Worm (Caenorhabditis elegans) whole organism, L1 larva: ENCODE measurements around the gene Y66D12A.19.

Experiments used
- C34B4.2 ChIP-seq: sonication (generic microtip); optimal IDR thresholded peaks from 2 replicates; lab custom pipeline; 2017; ENCODE audit warnings: mild to moderate bottlenecking, missing genetic modification characterization, missing compliant biosample characterization
- F16B12.6 ChIP-seq: fragments of 150-350 bp; optimal IDR thresholded peaks from 2 replicates; lab custom pipeline; 2014; ENCODE audit warnings: missing biosample characterization, missing genetic modification characterization
- aha-1 ChIP-seq: fragments of 150-350 bp; optimal IDR thresholded peaks from 2 replicates; lab custom pipeline; 2014; ENCODE audit warnings: missing biosample characterization, missing genetic modification characterization
- aly-2 ChIP-seq: fragments of 150-350 bp; optimal IDR thresholded peaks from 2 replicates; lab custom pipeline; 2014; ENCODE audit warnings: missing biosample characterization, missing genetic modification characterization
- blmp-1 ChIP-seq: fragments of 150-350 bp; optimal IDR thresholded peaks from 2 replicates; lab custom pipeline; 2014; ENCODE audit warnings: missing biosample characterization, missing genetic modification characterization
- ceh-8 ChIP-seq: fragments of 200-800 bp; sonication (Bioruptor generic); optimal IDR thresholded peaks from 2 replicates; lab custom pipeline; 2018; ENCODE audit warnings: mild to moderate bottlenecking, missing genetic modification characterization, moderate library complexity, missing compliant biosample characterization
- ces-1 ChIP-seq: fragments of 150-350 bp; optimal IDR thresholded peaks from 2 replicates; lab custom pipeline; 2014; ENCODE audit warnings: missing biosample characterization, missing genetic modification reagents, missing genetic modification characterization
- dpl-1 ChIP-seq, 3 experiments: fragments of 150-350 bp in 2 of 3; sonication (generic microtip) in 1 of 3; optimal IDR thresholded peaks; 2 replicates each; lab custom pipeline; 2014 to 2017; ENCODE audit warnings: missing biosample characterization in 3 of 3, missing genetic modification characterization in 3 of 3, missing genetic modification reagents in 3 of 3
- efl-1 ChIP-seq, 4 experiments: fragments of 150-350 bp; optimal IDR thresholded peaks in 3 of 4; peaks in 1 of 4; 1 replicate in 1 of 4; 2 replicates in 3 of 4; lab custom pipeline; 2014; ENCODE audit warnings: missing biosample characterization in 2 of 4, missing genetic modification characterization in 2 of 4, missing genetic modification reagents in 2 of 4
- efl-3 ChIP-seq: fragments of 200-800 bp; sonication (Bioruptor generic); optimal IDR thresholded peaks from 2 replicates; lab custom pipeline; 2018; ENCODE audit warnings: mild to moderate bottlenecking, missing genetic modification characterization, missing compliant biosample characterization
- egl-27 ChIP-seq, 2 experiments: fragments of 150-350 bp in 1 of 2; sonication (generic microtip); optimal IDR thresholded peaks; 3 replicates each; lab custom pipeline; 2017 to 2018; ENCODE audit warnings: missing biosample characterization in 2 of 2, missing genetic modification characterization in 2 of 2, missing genetic modification reagents in 2 of 2
- fos-1 ChIP-seq: fragments of 150-350 bp; optimal IDR thresholded peaks from 2 replicates; lab custom pipeline; 2014; ENCODE audit warnings: missing biosample characterization, missing genetic modification characterization
- hpl-2 ChIP-seq: fragments of 150-350 bp; optimal IDR thresholded peaks from 2 replicates; lab custom pipeline; 2014; ENCODE audit warnings: missing biosample characterization, missing genetic modification reagents, missing genetic modification characterization
- isw-1 ChIP-seq: fragments of 200-800 bp; sonication (Bioruptor generic); IDR thresholded peaks from 2 replicates; pipeline ENCODE4 v1.3.6; 2022; ENCODE audit warnings: missing genetic modification characterization, missing compliant biosample characterization
- jun-1 ChIP-seq: fragments of 150-350 bp; optimal IDR thresholded peaks from 2 replicates; lab custom pipeline; 2014; ENCODE audit warnings: missing biosample characterization, missing genetic modification reagents, missing genetic modification characterization
- lin-13 ChIP-seq: fragments of 150-350 bp; optimal IDR thresholded peaks from 2 replicates; lab custom pipeline; 2014; ENCODE audit warnings: missing biosample characterization, missing genetic modification reagents, missing genetic modification characterization
- lin-14 ChIP-seq: fragments of 200-800 bp; sonication (Bioruptor generic); optimal IDR thresholded peaks from 2 replicates; lab custom pipeline; 2018; ENCODE audit warnings: mild to moderate bottlenecking, missing genetic modification characterization, moderate library complexity, missing compliant biosample characterization
- lin-35 ChIP-seq, 2 experiments: fragments of 150-350 bp; optimal IDR thresholded peaks; 2 replicates each; lab custom pipeline; 2014; ENCODE audit warnings: missing biosample characterization in 2 of 2, missing genetic modification characterization in 2 of 2, missing genetic modification reagents in 2 of 2
- lsy-2 ChIP-seq, 2 experiments: fragments of 150-350 bp; optimal IDR thresholded peaks; 2 replicates each; lab custom pipeline; 2014; ENCODE audit warnings: missing biosample characterization in 2 of 2, missing genetic modification characterization in 2 of 2
- mab-9 ChIP-seq: fragments of 200-800 bp; sonication (Bioruptor generic); IDR thresholded peaks from 2 replicates; pipeline ENCODE4 v1.3.6; 2022; ENCODE audit warnings: missing genetic modification reagents, missing genetic modification characterization, missing compliant biosample characterization
- mep-1 ChIP-seq: fragments of 150-350 bp; optimal IDR thresholded peaks from 2 replicates; lab custom pipeline; 2014; ENCODE audit warnings: missing biosample characterization, missing genetic modification characterization
- nhr-237 ChIP-seq: fragments of 150-350 bp; optimal IDR thresholded peaks from 2 replicates; lab custom pipeline; 2014; ENCODE audit warnings: missing biosample characterization, missing genetic modification characterization
- nhr-77 ChIP-seq: fragments of 150-350 bp; optimal IDR thresholded peaks from 2 replicates; lab custom pipeline; 2014; ENCODE audit warnings: missing biosample characterization, missing genetic modification characterization
- nhr-85 ChIP-seq: sonication (generic microtip); peaks from one replicate; lab custom pipeline; 2016; ENCODE audit warnings: missing genetic modification characterization, inconsistent platforms, missing compliant biosample characterization
- nhr-90 ChIP-seq: sonication (generic microtip); optimal IDR thresholded peaks from 2 replicates; lab custom pipeline; 2016; ENCODE audit warnings: mild to moderate bottlenecking, missing genetic modification characterization, missing compliant biosample characterization; ENCODE audit not compliant: poor library complexity
- skn-1 ChIP-seq: fragments of 150-350 bp; optimal IDR thresholded peaks from 2 replicates; lab custom pipeline; 2014; ENCODE audit warnings: missing biosample characterization, missing genetic modification characterization
- unc-130 ChIP-seq: fragments of 150-350 bp; optimal IDR thresholded peaks from 2 replicates; lab custom pipeline; 2017; ENCODE audit warnings: missing biosample characterization, missing genetic modification characterization, inconsistent platforms
- vab-15 ChIP-seq: sonication (generic microtip); optimal IDR thresholded peaks from 2 replicates; lab custom pipeline; 2017; ENCODE audit warnings: missing genotype, mild to moderate bottlenecking, missing genetic modification characterization, missing compliant biosample characterization
- ztf-11 ChIP-seq, 2 experiments: sonication (generic microtip); optimal IDR thresholded peaks; 2 replicates each; lab custom pipeline; 2016 to 2017; ENCODE audit warnings: missing genetic modification characterization in 2 of 2, missing biosample characterization in 1 of 2, missing compliant biosample characterization in 1 of 2
- ztf-4 ChIP-seq: fragments of 150-350 bp; optimal IDR thresholded peaks from 2 replicates; lab custom pipeline; 2014; ENCODE audit warnings: missing biosample characterization, missing genetic modification characterization

Gene Y66D12A.19

DNA sequence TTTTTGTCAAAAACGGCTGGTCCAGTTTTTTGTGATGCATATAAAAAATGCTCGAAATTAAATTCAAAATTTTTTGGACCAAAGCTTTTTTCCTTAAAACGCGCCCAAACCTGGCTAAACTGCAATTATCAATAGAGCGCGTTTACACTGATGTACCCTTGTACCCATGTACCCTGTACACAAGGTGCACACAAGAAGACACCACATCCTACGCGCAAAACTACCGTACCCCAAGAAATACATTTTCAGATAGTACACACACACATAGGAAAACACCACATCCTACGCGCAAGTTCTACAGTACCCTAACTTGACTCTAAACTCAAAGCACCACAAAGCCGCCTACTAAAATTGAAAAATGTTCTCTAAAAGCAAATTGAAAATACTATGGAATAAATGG, 37.5 kb upstream of the Y66D12A.19 start:
- TF ChIP-seq lin-13 = no peak
- TF ChIP-seq lsy-2 (tag; optimal IDR thresholded peaks at IDR 0.05; lab: Kevin White, UChicago) = peak; percentile 13 to 89
- TF ChIP-seq ces-1 (GFP tag; lab: Kevin White, UChicago) = no peak
- TF ChIP-seq egl-27 (tag; optimal IDR thresholded peaks at IDR 0.05; lab: Kevin White, UChicago) = no peak
- no peak for TF ChIP-seq fos-1 (tag; lab: Kevin White, UChicago)
- peak; percentile 44 for TF ChIP-seq F16B12.6

DNA sequence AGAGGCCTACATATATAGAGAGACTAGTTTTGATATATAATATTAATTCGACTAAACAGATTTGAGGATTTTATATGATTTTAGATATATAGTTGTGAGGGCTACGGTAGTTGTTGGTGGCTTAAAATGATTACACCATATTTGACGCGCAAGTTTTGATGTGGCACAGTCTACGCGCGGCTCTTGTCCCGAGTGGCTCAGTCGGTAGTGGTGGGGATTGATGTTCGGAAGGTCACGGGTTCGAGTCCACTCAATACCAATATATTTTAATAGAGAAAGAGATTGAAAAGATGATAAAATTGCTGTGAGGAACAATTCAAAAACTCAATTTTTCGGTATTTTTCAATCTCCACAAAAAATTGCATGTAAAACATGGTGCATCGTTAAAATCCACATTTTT, 36.0 kb upstream of the Y66D12A.19 start:
- TF ChIP-seq isw-1 (GFP tag; lab: Robert Waterston, UW) (no peak), unc-130 (tag; lab: Kevin White, UChicago) (no peak), hpl-2 (GFP tag; lab: Kevin White, UChicago) (no peak), aha-1 (tag; lab: Kevin White, UChicago) (no peak), efl-3 (GFP tag; lab: Kevin White, UChicago) (no peak), nhr-85 (peak; percentile 11)
- TF ChIP-seq, all 84 proteins: peak for 1

DNA sequence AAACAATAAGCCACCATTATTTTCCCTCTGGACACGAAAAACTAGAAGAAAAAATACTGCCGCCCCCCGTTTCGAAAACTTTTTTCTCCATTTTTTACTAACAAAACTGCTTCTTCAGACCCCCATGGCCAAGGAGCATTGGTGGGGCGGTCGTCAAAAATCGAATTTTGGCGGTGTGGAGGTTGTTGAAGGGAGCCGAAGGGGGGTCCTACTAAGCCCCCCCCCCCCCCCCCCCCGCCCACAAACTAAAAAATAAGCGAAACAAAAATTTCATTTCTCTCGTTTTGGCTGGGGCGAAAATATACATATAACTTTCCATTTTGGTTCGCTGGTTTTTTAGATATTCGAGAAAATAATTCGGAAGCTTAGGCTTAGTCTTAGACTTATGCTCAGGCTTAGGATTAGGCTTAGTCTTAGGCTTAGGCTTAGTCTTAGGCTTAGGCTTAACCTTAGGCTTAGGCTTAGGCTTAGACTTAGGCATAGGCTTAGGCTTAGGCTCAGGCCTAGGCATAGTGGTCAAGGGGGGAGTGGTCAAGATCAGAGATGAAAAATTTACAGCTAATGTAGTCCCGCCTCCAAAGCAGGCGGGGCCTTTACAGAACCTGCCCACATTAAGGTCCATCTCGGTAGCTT, 34.1 kb upstream of the Y66D12A.19 start:
- TF ChIP-seq lin-35 (GFP tag; optimal IDR thresholded peaks at IDR 0.05; lab: Kevin White, UChicago) (no peak), ceh-8 (GFP tag; lab: Kevin White, UChicago) (peak; percentile 20)

DNA sequence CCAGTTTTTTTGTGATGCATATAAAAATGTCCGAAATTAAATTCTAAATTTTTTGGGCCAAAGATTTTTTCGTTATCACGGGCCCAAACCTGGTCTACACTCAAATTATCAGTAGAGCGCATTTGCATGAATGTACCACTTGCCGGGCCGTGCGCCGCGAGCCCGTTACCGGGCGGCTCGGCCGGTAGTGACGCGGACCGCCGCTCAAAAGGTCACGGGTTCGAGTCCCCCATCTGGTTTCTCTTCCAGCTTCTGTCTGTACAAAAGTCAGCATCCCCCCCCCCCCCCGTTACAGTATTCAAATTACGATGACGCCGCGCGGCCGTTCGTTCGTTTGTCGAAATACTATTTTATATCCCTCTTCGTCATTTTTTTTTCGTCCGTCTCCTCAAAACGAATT, 31.6 kb upstream of the Y66D12A.19 start:
- TF ChIP-seq dpl-1 (GFP tag; optimal IDR thresholded peaks at IDR 0.05; lab: Kevin White, UChicago) (no peak), ztf-4 (tag; lab: Kevin White, UChicago) (no peak), nhr-77 (tag; lab: Kevin White, UChicago) (no peak), mab-9 (no peak), mep-1 (tag; lab: Kevin White, UChicago) (no peak), nhr-90 (no peak), jun-1 (no peak)
- TF ChIP-seq, all 84 proteins: peak for 0

DNA sequence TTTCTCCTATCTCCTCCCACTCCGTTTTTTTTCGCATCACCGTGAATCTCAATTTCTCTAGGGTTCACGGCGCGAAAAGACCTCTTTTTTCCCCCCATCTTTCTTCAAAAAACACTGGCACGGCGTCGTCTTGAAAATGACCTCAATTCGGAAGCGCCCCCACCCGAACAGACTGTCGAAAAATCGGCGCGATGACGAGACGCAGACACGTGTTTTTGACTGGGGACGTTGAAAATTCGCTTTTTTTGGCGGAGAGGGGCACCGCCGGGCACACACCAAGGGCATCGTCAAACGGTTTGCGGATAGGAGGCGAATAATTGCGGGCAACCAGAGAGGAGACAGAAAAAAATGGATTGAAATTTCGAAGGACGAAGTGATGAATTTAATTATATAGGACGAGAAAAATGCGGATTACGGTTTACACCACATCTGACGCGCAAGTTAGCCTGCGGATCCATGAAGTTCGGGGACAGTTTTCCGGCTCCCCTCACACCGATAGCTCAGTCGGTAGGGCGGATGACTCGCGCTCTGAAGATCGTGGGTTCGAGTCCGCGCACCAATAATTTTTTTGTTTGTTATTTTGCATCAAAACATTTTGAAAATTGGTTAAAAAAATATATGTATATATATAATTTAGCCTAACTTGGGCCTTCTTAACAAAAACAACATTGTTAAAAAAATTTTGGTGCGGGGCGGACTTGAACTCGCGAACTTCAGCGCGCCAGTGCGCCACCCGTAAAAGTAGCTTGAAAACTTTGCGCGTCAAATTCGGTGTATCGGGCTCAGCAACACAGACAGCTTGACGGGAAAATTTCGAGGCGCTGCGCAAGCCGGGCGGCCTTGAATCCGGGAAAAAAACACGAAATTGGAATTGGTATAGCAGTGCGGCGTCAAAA, 30.2 kb upstream of the Y66D12A.19 start:
- TF ChIP-seq nhr-85 (peak; percentile 57), aly-2 (tag; lab: Kevin White, UChicago) (no peak), lin-14 (peak; percentile 60), efl-1 (optimal IDR thresholded peaks at IDR 0.05; lab: Kevin White, UChicago) (no peak), efl-1 (GFP tag; optimal IDR thresholded peaks at IDR 0.05 in 1 of 2; lab: Kevin White, UChicago) (peak in 1 of 2 experiments; percentile 87), aha-1 (tag; lab: Kevin White, UChicago) (no peak), C34B4.2 (no peak), blmp-1 (peak; percentile 87), mep-1 (tag; lab: Kevin White, UChicago) (peak; percentile 39)

DNA sequence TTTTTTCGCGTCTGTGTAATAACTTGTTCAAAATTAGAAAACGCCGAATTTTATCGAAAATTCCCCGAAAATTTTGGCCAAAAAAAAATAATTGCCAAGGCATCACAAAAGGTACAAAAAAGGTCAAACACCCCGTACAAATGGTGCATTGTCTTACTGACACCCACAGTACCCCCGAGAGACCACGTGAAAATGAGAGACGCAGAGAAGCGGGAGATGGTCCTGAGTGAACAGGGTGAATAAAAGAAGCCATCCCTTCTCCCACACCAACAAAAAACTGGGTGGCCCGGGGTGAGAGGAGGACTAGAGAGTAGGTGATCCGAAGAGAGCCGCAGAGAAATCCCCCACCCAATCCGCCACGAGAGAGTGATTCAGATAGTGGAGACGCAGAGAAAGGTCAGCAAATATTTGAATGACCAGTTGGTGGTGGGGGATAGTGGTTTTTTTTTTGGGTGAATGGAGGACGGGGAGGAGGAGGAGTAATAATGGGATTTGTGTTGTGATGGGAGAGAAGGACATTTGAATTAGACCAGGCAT, 27.5 kb upstream of the Y66D12A.19 start:
- no peak for TF ChIP-seq egl-27 (tag; optimal IDR thresholded peaks at IDR 0.05; lab: Kevin White, UChicago)
- TF ChIP-seq ztf-11 (tag; optimal IDR thresholded peaks at IDR 0.05; lab: Kevin White, UChicago) = peak in 1 of 2 experiments; percentile 22
- TF ChIP-seq skn-1 = no peak
- no peak for TF ChIP-seq nhr-90
- no peak for TF ChIP-seq vab-15 (tag; lab: Kevin White, UChicago)
- no peak for TF ChIP-seq nhr-237 (tag; lab: Kevin White, UChicago)
- TF ChIP-seq, all 84 proteins: peak for 1
